Worm (Caenorhabditis elegans) whole organism, young adult: ENCODE measurements around the gene npp-3.

Experiments used
- C06A6.2 ChIP-seq: fragments of 200-800 bp; sonication (Bioruptor generic); conservative IDR thresholded peaks from 2 replicates; pipeline ENCODE4 v1.3.6; 2022; ENCODE audit warnings: missing genetic modification characterization, missing compliant biosample characterization
- D2030.7 ChIP-seq: fragments of 200-800 bp; sonication (Bioruptor generic); IDR thresholded peaks from 2 replicates; pipeline ENCODE4 v1.3.6; 2022; ENCODE audit warnings: missing genetic modification reagents, missing genetic modification characterization, missing compliant biosample characterization
- F22D6.2 ChIP-seq: sonication (generic microtip); optimal IDR thresholded peaks from 2 replicates; lab custom pipeline; 2016; ENCODE audit warnings: mild to moderate bottlenecking, missing genetic modification characterization, missing compliant biosample characterization
- F39B2.1 ChIP-seq: fragments of 200-800 bp; sonication (Bioruptor generic); IDR thresholded peaks from 2 replicates; pipeline ENCODE4 v1.3.6; 2022; ENCODE audit warnings: missing genetic modification reagents, missing genetic modification characterization, missing compliant biosample characterization
- K11D2.4 ChIP-seq: fragments of 200-800 bp; sonication (Bioruptor generic); IDR thresholded peaks from 2 replicates; pipeline ENCODE4 v1.3.6; 2022; ENCODE audit warnings: missing genetic modification reagents, missing genetic modification characterization, missing compliant biosample characterization
- Y53G8AR.9 ChIP-seq: fragments of 200-800 bp; sonication (Bioruptor generic); conservative IDR thresholded peaks from 2 replicates; pipeline ENCODE4 v1.3.6; 2022; ENCODE audit warnings: missing genetic modification reagents, missing genetic modification characterization, missing compliant biosample characterization
- Y67H2A.10 ChIP-seq: fragments of 200-800 bp; sonication (Bioruptor generic); conservative IDR thresholded peaks from 2 replicates; pipeline ENCODE4 v1.3.6; 2022; ENCODE audit warnings: missing genetic modification reagents, missing genetic modification characterization, missing compliant biosample characterization
- Y79H2A.3 ChIP-seq: fragments of 200-800 bp; sonication (Bioruptor generic); conservative IDR thresholded peaks from 2 replicates; pipeline ENCODE4 v1.3.6; 2022; ENCODE audit warnings: missing genetic modification reagents, missing genetic modification characterization, missing compliant biosample characterization
- athp-1 ChIP-seq: sonication (generic microtip); optimal IDR thresholded peaks from 2 replicates; lab custom pipeline; 2017; ENCODE audit warnings: mild to moderate bottlenecking, missing genetic modification characterization, missing compliant biosample characterization
- attf-6 ChIP-seq: fragments of 200-800 bp; sonication (Bioruptor generic); IDR thresholded peaks from 2 replicates; pipeline ENCODE4 v1.3.6; 2022; ENCODE audit warnings: missing genetic modification reagents, missing genetic modification characterization, missing compliant biosample characterization
- ccch-3 ChIP-seq: fragments of 200-800 bp; sonication (Bioruptor generic); optimal IDR thresholded peaks from 2 replicates; lab custom pipeline; 2018; ENCODE audit warnings: mild to moderate bottlenecking, missing genetic modification characterization, missing compliant biosample characterization
- ceh-58 ChIP-seq: fragments of 200-800 bp; sonication (Bioruptor generic); IDR thresholded peaks from 2 replicates; pipeline ENCODE4 v1.3.6; 2022; ENCODE audit warnings: missing genetic modification characterization, missing compliant biosample characterization
- die-1 ChIP-seq: sonication (generic microtip); optimal IDR thresholded peaks from 2 replicates; lab custom pipeline; 2016; ENCODE audit warnings: missing genotype, mild to moderate bottlenecking, missing genetic modification characterization, missing compliant biosample characterization
- dox-1 ChIP-seq: fragments of 200-800 bp; sonication (Bioruptor generic); IDR thresholded peaks from 2 replicates; pipeline ENCODE4 v1.3.6; 2022; ENCODE audit warnings: missing genetic modification reagents, missing genetic modification characterization, missing compliant biosample characterization
- dpff-1 ChIP-seq: sonication (generic microtip); optimal IDR thresholded peaks from 2 replicates; lab custom pipeline; 2017; ENCODE audit warnings: mild to moderate bottlenecking, missing genetic modification characterization, missing compliant biosample characterization
- dpl-1 ChIP-seq: fragments of 150-350 bp; optimal IDR thresholded peaks from 2 replicates; lab custom pipeline; 2014; ENCODE audit warnings: missing biosample characterization, missing genetic modification reagents, missing genetic modification characterization
- egl-18 ChIP-seq: fragments of 200-800 bp; sonication (Bioruptor generic); IDR thresholded peaks from 2 replicates; pipeline ENCODE4 v1.3.6; 2022; ENCODE audit warnings: missing genetic modification reagents, missing genetic modification characterization, missing compliant biosample characterization
- ekl-4 ChIP-seq: fragments of 200-800 bp; sonication (Bioruptor generic); IDR thresholded peaks from 2 replicates; pipeline ENCODE4 v1.3.6; 2022; ENCODE audit warnings: missing genetic modification reagents, missing genetic modification characterization, missing compliant biosample characterization
- him-1 ChIP-seq: sonication (generic microtip); optimal IDR thresholded peaks from 2 replicates; lab custom pipeline; 2016; ENCODE audit warnings: missing genotype, missing genetic modification reagents, missing genetic modification characterization, missing compliant biosample characterization
- let-526 ChIP-seq: fragments of 200-800 bp; sonication (Bioruptor generic); IDR thresholded peaks from 2 replicates; pipeline ENCODE4 v1.3.6; 2022; ENCODE audit warnings: missing genetic modification reagents, missing genetic modification characterization, missing compliant biosample characterization
- let-607 ChIP-seq, 2 experiments: fragments of 200-800 bp in 1 of 2; sonication (Bioruptor generic) in 1 of 2; sonication (generic microtip) in 1 of 2; optimal IDR thresholded peaks; 2 replicates each; lab custom pipeline; 2016 to 2018; ENCODE audit warnings: mild to moderate bottlenecking in 2 of 2, missing compliant biosample characterization in 2 of 2, missing genetic modification characterization in 2 of 2, moderate library complexity in 2 of 2, missing genotype in 1 of 2
- lin-26 ChIP-seq: fragments of 200-800 bp; sonication (Bioruptor generic); IDR thresholded peaks from 2 replicates; pipeline ENCODE4 v1.3.6; 2022; ENCODE audit warnings: missing genetic modification reagents, missing genetic modification characterization, missing compliant biosample characterization
- lin-40 ChIP-seq: sonication (generic microtip); optimal IDR thresholded peaks from 2 replicates; lab custom pipeline; 2016; ENCODE audit warnings: missing genetic modification characterization, mild to moderate bottlenecking, missing compliant biosample characterization, missing genotype, missing genetic modification reagents
- lin-54 ChIP-seq: fragments of 200-800 bp; sonication (Bioruptor generic); optimal IDR thresholded peaks from 2 replicates; lab custom pipeline; 2018; ENCODE audit warnings: mild to moderate bottlenecking, missing genetic modification characterization, missing compliant biosample characterization
- madf-6 ChIP-seq: fragments of 200-800 bp; sonication (Bioruptor generic); IDR thresholded peaks from 2 replicates; pipeline ENCODE4 v1.3.6; 2022; ENCODE audit warnings: missing genetic modification reagents, missing genetic modification characterization, missing compliant biosample characterization
- madf-8 ChIP-seq: fragments of 200-800 bp; sonication (Bioruptor generic); conservative IDR thresholded peaks from 2 replicates; pipeline ENCODE4 v1.3.6; 2022; ENCODE audit warnings: missing genetic modification reagents, missing genetic modification characterization, missing compliant biosample characterization
- mes-4 ChIP-seq: sonication (generic microtip); optimal IDR thresholded peaks from 2 replicates; lab custom pipeline; 2016; ENCODE audit warnings: missing genotype, missing genetic modification characterization, missing compliant biosample characterization
- mxl-1 ChIP-seq: sonication (generic microtip); optimal IDR thresholded peaks from 2 replicates; lab custom pipeline; 2016; ENCODE audit warnings: missing genetic modification characterization, missing compliant biosample characterization
- nfya-2 ChIP-seq: fragments of 200-800 bp; sonication (Bioruptor generic); IDR thresholded peaks from 2 replicates; pipeline ENCODE4 v1.3.6; 2022; ENCODE audit warnings: missing genetic modification reagents, missing genetic modification characterization, missing compliant biosample characterization
- nhr-120 ChIP-seq: fragments of 200-800 bp; sonication (Bioruptor generic); IDR thresholded peaks from 2 replicates; pipeline ENCODE4 v1.3.6; 2022; ENCODE audit warnings: missing genetic modification characterization, missing compliant biosample characterization
- nhr-80 ChIP-seq: sonication (generic microtip); optimal IDR thresholded peaks from 2 replicates; lab custom pipeline; 2016; ENCODE audit warnings: missing genetic modification characterization, missing compliant biosample characterization
- nhr-90 ChIP-seq: sonication (generic microtip); optimal IDR thresholded peaks from 2 replicates; lab custom pipeline; 2016; ENCODE audit warnings: missing genotype, mild to moderate bottlenecking, missing genetic modification characterization, missing compliant biosample characterization
- pha-4 ChIP-seq: fragments of 150-350 bp; sonication (generic microtip); optimal IDR thresholded peaks from 2 replicates; lab custom pipeline; 2014; ENCODE audit warnings: missing biosample characterization, missing genetic modification reagents, missing genetic modification characterization
- somi-1 ChIP-seq: fragments of 200-800 bp; sonication (Bioruptor generic); optimal IDR thresholded peaks from 2 replicates; lab custom pipeline; 2018; ENCODE audit warnings: mild to moderate bottlenecking, missing genetic modification characterization, missing compliant biosample characterization
- tlf-1 ChIP-seq: fragments of 200-800 bp; sonication (Bioruptor generic); optimal IDR thresholded peaks from 2 replicates; lab custom pipeline; 2018; ENCODE audit warnings: mild to moderate bottlenecking, missing genetic modification characterization, missing compliant biosample characterization
- unc-130 ChIP-seq: sonication (generic microtip); optimal IDR thresholded peaks from 2 replicates; lab custom pipeline; 2016; ENCODE audit warnings: missing genetic modification reagents, missing genetic modification characterization, missing compliant biosample characterization
- unc-62 ChIP-seq: fragments of 150-350 bp; optimal IDR thresholded peaks from 2 replicates; lab custom pipeline; 2014; ENCODE audit warnings: missing biosample characterization, missing genetic modification reagents, missing genetic modification characterization
- ztf-22 ChIP-seq: fragments of 200-800 bp; sonication (Bioruptor generic); optimal IDR thresholded peaks from 2 replicates; lab custom pipeline; 2018; ENCODE audit warnings: mild to moderate bottlenecking, missing genetic modification characterization, moderate library complexity, missing compliant biosample characterization
- ztf-25 ChIP-seq: fragments of 200-800 bp; sonication (Bioruptor generic); IDR thresholded peaks from 2 replicates; pipeline ENCODE4 v1.3.6; 2022; ENCODE audit warnings: missing genetic modification reagents, missing genetic modification characterization, missing compliant biosample characterization
- ztf-26 ChIP-seq: sonication (generic microtip); optimal IDR thresholded peaks from 2 replicates; lab custom pipeline; 2017; ENCODE audit warnings: missing genetic modification characterization, missing compliant biosample characterization
- ztf-6 ChIP-seq: fragments of 200-800 bp; sonication (Bioruptor generic); IDR thresholded peaks from 2 replicates; pipeline ENCODE4 v1.3.6; 2022; ENCODE audit warnings: missing genetic modification reagents, missing genetic modification characterization, missing compliant biosample characterization

Gene npp-3

DNA sequence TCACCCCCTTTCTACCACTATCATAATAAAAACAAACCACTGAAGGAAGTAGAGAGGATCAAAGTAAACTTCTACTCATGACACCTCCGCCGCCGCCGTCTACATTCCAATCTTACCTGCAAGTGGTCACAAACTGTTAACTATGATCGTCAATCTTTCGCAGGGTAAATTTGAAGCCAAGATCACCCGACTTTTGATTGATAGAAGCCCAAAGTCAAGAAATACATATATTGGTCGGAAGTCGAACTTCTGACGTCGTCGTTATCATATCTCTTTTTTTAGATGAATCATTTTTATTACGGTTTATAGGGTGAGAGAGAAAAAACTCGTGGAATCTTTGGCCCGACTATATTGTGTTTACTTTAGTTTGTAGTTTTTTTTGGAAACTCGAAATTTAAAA lies 36.2 kb downstream of the npp-3 start:
- TF ChIP-seq nhr-90 (no peak), ztf-26 (tag; lab: Kevin White, UChicago) (peak; percentile 43), K11D2.4 (0 out of 2 replicates have a peak, but pooled peaks have one; percentile 49), somi-1 (GFP tag; lab: Kevin White, UChicago) (peak; percentile 64), dpff-1 (tag; lab: Kevin White, UChicago) (no peak), ztf-22 (GFP tag; lab: Kevin White, UChicago) (no peak), Y53G8AR.9 (GFP tag; lab: Robert Waterston, UW) (no peak), die-1 (peak; percentile 13), mxl-1 (tag; lab: Kevin White, UChicago) (no peak), lin-54 (no peak), let-526 (GFP tag; lab: Robert Waterston, UW) (no peak), let-607 (tag; optimal IDR thresholded peaks at IDR 0.05; lab: Kevin White, UChicago) (no peak), nfya-2 (no peak), C06A6.2 (GFP tag; lab: Robert Waterston, UW) (0 out of 2 replicates have a peak, but pooled peaks have one; percentile 13), unc-130 (GFP tag; lab: Kevin White, UChicago) (no peak), ceh-58 (GFP tag; lab: Robert Waterston, UW) (no peak), mes-4 (tag; lab: Kevin White, UChicago) (no peak), lin-40 (peak; percentile 36), him-1 (tag; lab: Kevin White, UChicago) (no peak), attf-6 (GFP tag; lab: Robert Waterston, UW) (no peak)

DNA sequence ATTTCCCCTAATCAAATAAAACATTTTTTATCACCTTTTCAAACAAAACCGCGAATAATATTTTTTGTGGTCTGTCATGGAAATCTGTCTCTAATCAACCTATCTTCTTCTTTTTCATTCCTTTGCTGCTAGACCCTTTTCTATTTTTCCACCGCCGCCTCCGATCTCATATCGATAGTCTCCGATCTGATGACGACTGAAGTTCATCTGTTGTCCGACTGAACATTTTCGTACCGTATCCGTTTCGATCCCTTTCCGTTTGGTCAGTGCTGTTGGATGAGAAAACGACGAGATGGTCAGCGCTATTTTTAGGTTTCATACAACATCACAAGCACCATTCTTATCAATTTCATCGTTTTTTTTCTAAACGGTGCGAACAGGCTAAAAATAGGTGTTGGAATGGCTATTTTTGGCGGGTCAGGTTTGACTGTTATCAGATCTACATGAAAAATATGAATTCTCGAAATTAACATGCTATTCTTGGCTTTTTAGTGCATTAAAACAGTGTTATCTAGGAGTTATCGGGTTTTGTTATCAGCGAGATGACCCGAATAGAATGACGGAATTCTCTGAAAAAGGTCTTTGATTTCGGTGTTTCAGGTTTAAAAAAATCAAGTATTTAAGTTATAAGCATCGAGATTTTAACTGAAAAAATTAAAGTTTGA lies 37.9 kb downstream of the npp-3 start:
- TF ChIP-seq C06A6.2 (GFP tag; lab: Robert Waterston, UW) (peak; percentile 52; the same call in 1 of the 2 replicates), K11D2.4 (0 out of 2 replicates have a peak, but pooled peaks have one; percentile 25), ztf-25 (GFP tag; lab: Robert Waterston, UW) (no peak), lin-26 (GFP tag; lab: Robert Waterston, UW) (0 out of 2 replicates have a peak, but pooled peaks have one; percentile 21), F39B2.1 (GFP tag; lab: Robert Waterston, UW) (no peak), nhr-80 (tag; lab: Kevin White, UChicago) (peak; percentile 19), ccch-3 (GFP tag; lab: Kevin White, UChicago) (no peak), lin-40 (peak; percentile 61), somi-1 (GFP tag; lab: Kevin White, UChicago) (peak; percentile 66), nhr-120 (GFP tag; lab: Robert Waterston, UW) (no peak), dpl-1 (GFP tag; lab: Kevin White, UChicago) (no peak), ztf-26 (tag; lab: Kevin White, UChicago) (peak; percentile 66), unc-62 (GFP tag; lab: Kevin White, UChicago) (no peak), D2030.7 (GFP tag; lab: Robert Waterston, UW) (no peak), F22D6.2 (tag; lab: Kevin White, UChicago) (peak; percentile 11), athp-1 (tag; lab: Kevin White, UChicago) (no peak)

DNA sequence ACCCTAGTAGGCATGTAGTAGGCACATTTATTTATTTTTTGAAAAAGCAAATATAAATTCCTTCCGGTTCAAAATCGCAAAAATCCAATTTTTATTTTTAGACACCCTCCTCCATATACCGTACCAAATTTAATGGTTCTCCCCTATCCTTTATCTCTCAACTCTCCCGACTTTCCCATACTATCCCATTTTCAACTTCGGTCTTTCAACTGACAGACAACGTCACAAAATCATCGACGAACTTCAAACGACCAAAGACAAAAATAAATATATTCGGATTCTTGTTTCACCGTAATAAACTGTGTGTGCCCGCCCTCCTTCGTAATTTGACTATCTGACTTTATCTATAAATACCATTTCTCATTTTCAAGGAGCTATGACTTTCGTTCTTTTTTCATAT lies 39.4 kb downstream of the npp-3 start, which contains the start of gene T27D12.6:
TSS of gene T27D12.6 (plus strand) at position 301 of the 400 bp plus-strand sequence.
- no peak for TF ChIP-seq Y79H2A.3 (GFP tag; lab: Robert Waterston, UW)
- no peak for TF ChIP-seq K11D2.4
- no peak for TF ChIP-seq ekl-4 (GFP tag; lab: Robert Waterston, UW)
- TF ChIP-seq ztf-22 (GFP tag; lab: Kevin White, UChicago), result no peak
- no peak for TF ChIP-seq ztf-6 (GFP tag; lab: Robert Waterston, UW)
- TF ChIP-seq unc-62 (GFP tag; lab: Kevin White, UChicago), result no peak
- TF ChIP-seq pha-4 (tag; lab: Kevin White, UChicago), result no peak
- TF ChIP-seq egl-18, result no peak
- no peak for TF ChIP-seq F39B2.1 (GFP tag; lab: Robert Waterston, UW)
- TF ChIP-seq dox-1 (GFP tag; lab: Robert Waterston, UW), result no peak
- TF ChIP-seq tlf-1, result no peak
- no peak for TF ChIP-seq madf-8
- no peak for TF ChIP-seq die-1
- TF ChIP-seq madf-6 (GFP tag; lab: Robert Waterston, UW), result no peak
- no peak for TF ChIP-seq Y67H2A.10 (GFP tag; lab: Robert Waterston, UW)
